Fruit fly (Drosophila melanogaster) whole organism: Measurements from ENCODE around the gene CG3032.

Source experiments
- EcR ChIP-seq, 2 experiments: fragments of >200 bp; optimal IDR thresholded peaks; 2 replicates each; lab custom pipeline; 2017; ENCODE audit warnings: missing biosample characterization in 2 of 2, missing genetic modification characterization in 2 of 2, missing genetic modification reagents in 2 of 2
- pan ChIP-seq: fragments of >200 bp; optimal IDR thresholded peaks from 2 replicates; lab custom pipeline; 2017
- usp ChIP-seq: fragments of >200 bp; optimal IDR thresholded peaks from 2 replicates; lab custom pipeline; 2017; ENCODE audit warnings: missing biosample characterization, missing genetic modification characterization, mixed read lengths

dm6 chrX:6985980-6986827 lies 27.5 kb downstream of the CG3032 start, which contains the start of gene bou:
- TF ChIP-seq pan (lab: Kevin White, UChicago) = no peak
- no peak for TF ChIP-seq usp (GFP tag; lab: Kevin White, UChicago)
- no peak for TF ChIP-seq EcR (GFP tag; optimal IDR thresholded peaks at IDR 0.05; lab: Kevin White, UChicago)
